Fruit fly (Drosophila melanogaster) whole organism, embryonic: Measurements from ENCODE around the gene lbl.

Source experiments
- Atf6 ChIP-seq: fragments of 200-800 bp; sonication (Bioruptor generic); IDR thresholded peaks from 2 replicates; pipeline ENCODE4 v1.3.6; 2022; ENCODE audit warnings: missing biosample characterization, missing genetic modification characterization
- Bteb2 ChIP-seq: fragments of 200-800 bp; sonication (Bioruptor generic); optimal IDR thresholded peaks from 2 replicates; lab custom pipeline; 2016; ENCODE audit warnings: missing biosample characterization, missing genetic modification characterization
- CG11723 ChIP-seq: fragments of 200-800 bp; sonication (Bioruptor generic); optimal IDR thresholded peaks from 2 replicates; lab custom pipeline; 2017; ENCODE audit warnings: missing biosample characterization, mild to moderate bottlenecking, missing genetic modification characterization
- CG13296 ChIP-seq: fragments of 200-800 bp; sonication (Bioruptor generic); optimal IDR thresholded peaks from 3 replicates; lab custom pipeline; 2018; ENCODE audit warnings: missing biosample characterization, mild to moderate bottlenecking, missing genetic modification characterization
- CG13775 ChIP-seq: fragments of 200-800 bp; sonication (Bioruptor generic); optimal IDR thresholded peaks from 3 replicates; lab custom pipeline; 2017; ENCODE audit warnings: missing biosample characterization, mild to moderate bottlenecking, missing genetic modification characterization
- CG14667 ChIP-seq: fragments of 200-800 bp; sonication (Bioruptor generic); IDR thresholded peaks from 2 replicates; pipeline ENCODE4 v1.3.6; 2022; ENCODE audit warnings: missing biosample characterization, missing genetic modification characterization
- CG15011 ChIP-seq: fragments of 200-800 bp; sonication (Bioruptor generic); optimal IDR thresholded peaks from 3 replicates; lab custom pipeline; 2018; ENCODE audit warnings: missing biosample characterization, mild to moderate bottlenecking, missing genetic modification characterization
- CG1647 ChIP-seq: fragments of 200-800 bp; sonication (Bioruptor generic); optimal IDR thresholded peaks from 3 replicates; lab custom pipeline; 2016; ENCODE audit warnings: missing biosample characterization, missing genetic modification characterization
- CG16779 ChIP-seq: fragments of 200-800 bp; sonication (Bioruptor generic); IDR thresholded peaks from 2 replicates; pipeline ENCODE4 v1.3.6; 2022; ENCODE audit warnings: missing biosample characterization, missing genetic modification characterization
- CG17802 ChIP-seq: fragments of 200-800 bp; sonication (Bioruptor generic); optimal IDR thresholded peaks from 2 replicates; lab custom pipeline; 2018; ENCODE audit warnings: missing biosample characterization, mild to moderate bottlenecking, missing genetic modification characterization, moderate library complexity
- CG18262 ChIP-seq: fragments of 200-800 bp; optimal IDR thresholded peaks from 3 replicates; lab custom pipeline; 2019; ENCODE audit warnings: missing biosample characterization, mild to moderate bottlenecking, missing genetic modification characterization, moderate library complexity
- CG4707 ChIP-seq: fragments of 200-800 bp; sonication (Bioruptor generic); optimal IDR thresholded peaks from 2 replicates; lab custom pipeline; 2018; ENCODE audit warnings: missing biosample characterization, mild to moderate bottlenecking, missing genetic modification characterization, moderate library complexity
- CG6272 ChIP-seq: fragments of 200-800 bp; sonication (Bioruptor generic); IDR thresholded peaks from 2 replicates; pipeline ENCODE4 v1.3.6; 2022; ENCODE audit warnings: missing biosample characterization, missing genetic modification characterization
- CG6689 ChIP-seq: fragments of 200-800 bp; sonication (Bioruptor generic); IDR thresholded peaks from 2 replicates; pipeline ENCODE4 v1.3.6; 2022; ENCODE audit warnings: missing biosample characterization, missing genetic modification characterization
- CG9215 ChIP-seq: fragments of 200-800 bp; sonication (Bioruptor generic); IDR thresholded peaks from 2 replicates; pipeline ENCODE4 v1.3.6; 2022; ENCODE audit warnings: missing biosample characterization, missing genetic modification characterization
- CG9437 ChIP-seq: fragments of 200-800 bp; sonication (Bioruptor generic); optimal IDR thresholded peaks from 2 replicates; lab custom pipeline; 2018; ENCODE audit warnings: missing biosample characterization, mild to moderate bottlenecking, missing genetic modification characterization
- CkIIα-i1 ChIP-seq: fragments of 200-800 bp; sonication (Bioruptor generic); IDR thresholded peaks from 2 replicates; pipeline ENCODE4 v1.3.6; 2022; ENCODE audit warnings: missing biosample characterization, missing genetic modification characterization
- Dbx ChIP-seq: fragments of 200-800 bp; sonication (Bioruptor generic); IDR thresholded peaks from 3 replicates; pipeline ENCODE4 v1.3.6; 2022; ENCODE audit warnings: missing biosample characterization, missing genetic modification characterization
- E2f2 ChIP-seq: fragments of 200-800 bp; sonication (Bioruptor generic); IDR thresholded peaks from 2 replicates; pipeline ENCODE4 v1.3.6; 2022; ENCODE audit warnings: missing biosample characterization, missing genetic modification characterization
- Gsc ChIP-seq: fragments of 200-800 bp; sonication (Bioruptor generic); IDR thresholded peaks from 2 replicates; pipeline ENCODE4 v1.3.6; 2022; ENCODE audit warnings: missing biosample characterization, missing genetic modification characterization
- HLH4C ChIP-seq: fragments of 200-800 bp; sonication (Bioruptor generic); IDR thresholded peaks from 3 replicates; pipeline ENCODE4 v1.3.6; 2022; ENCODE audit warnings: missing biosample characterization, missing genetic modification characterization; ENCODE audit not compliant: partially characterized antibody
- HLH54F ChIP-seq: fragments of 200-800 bp; sonication (Bioruptor generic); optimal IDR thresholded peaks from 3 replicates; lab custom pipeline; 2016; ENCODE audit warnings: missing biosample characterization, missing genetic modification characterization
- MESR4 ChIP-seq: fragments of 200-800 bp; sonication (Bioruptor generic); optimal IDR thresholded peaks from 2 replicates; lab custom pipeline; 2018; ENCODE audit warnings: missing biosample characterization, mild to moderate bottlenecking, missing genetic modification characterization, moderate library complexity
- Med ChIP-seq: fragments of 200-800 bp; sonication (Bioruptor generic); peaks from one replicate; lab custom pipeline; 2016; ENCODE audit warnings: missing biosample characterization, missing genetic modification characterization, mild to moderate bottlenecking, inconsistent platforms, moderate library complexity
- Spps ChIP-seq: fragments of 200-800 bp; sonication (Bioruptor generic); optimal IDR thresholded peaks from 2 replicates; lab custom pipeline; 2018; ENCODE audit warnings: missing biosample characterization, mild to moderate bottlenecking, missing genetic modification characterization
- Vsx1 ChIP-seq: fragments of 200-800 bp; sonication (Bioruptor generic); optimal IDR thresholded peaks from 2 replicates; lab custom pipeline; 2017; ENCODE audit warnings: missing biosample characterization, mild to moderate bottlenecking, missing genetic modification characterization, missing genetic modification reagents
- ase ChIP-seq: fragments of 200-800 bp; sonication (Bioruptor generic); IDR thresholded peaks from 3 replicates; pipeline ENCODE4 v1.3.6; 2022; ENCODE audit warnings: missing biosample characterization, missing genetic modification characterization
- az2 ChIP-seq: fragments of 200-800 bp; sonication (Bioruptor generic); optimal IDR thresholded peaks from 3 replicates; lab custom pipeline; 2016; ENCODE audit warnings: missing biosample characterization, missing genetic modification characterization
- bcd ChIP-seq: fragments of 200-800 bp; sonication (Bioruptor generic); optimal IDR thresholded peaks from 2 replicates; lab custom pipeline; 2017; ENCODE audit warnings: missing biosample characterization, mild to moderate bottlenecking, missing genetic modification characterization
- chif ChIP-seq, 2 experiments: fragments of 200-800 bp; sonication (Bioruptor generic); optimal IDR thresholded peaks; 3 replicates each; lab custom pipeline; 2016; ENCODE audit warnings: missing biosample characterization in 2 of 2, missing genetic modification characterization in 2 of 2
- crol ChIP-seq: fragments of 200-800 bp; sonication (Bioruptor generic); IDR thresholded peaks from 2 replicates; pipeline ENCODE4 v1.3.6; 2022; ENCODE audit warnings: missing biosample characterization, missing genetic modification characterization
- da ChIP-seq: fragments of 200-800 bp; sonication (Bioruptor generic); optimal IDR thresholded peaks from 2 replicates; lab custom pipeline; 2016; ENCODE audit warnings: missing biosample characterization, missing genetic modification characterization
- danr ChIP-seq: fragments of 200-800 bp; sonication (Bioruptor generic); IDR thresholded peaks from 2 replicates; pipeline ENCODE4 v1.3.6; 2022; ENCODE audit warnings: missing biosample characterization, missing genetic modification characterization
- dm ChIP-seq: fragments of 200-800 bp; sonication (Bioruptor generic); optimal IDR thresholded peaks from 3 replicates; lab custom pipeline; 2016; ENCODE audit warnings: missing biosample characterization, missing genetic modification characterization
- dmrt99B ChIP-seq: fragments of 200-800 bp; sonication (Bioruptor generic); optimal IDR thresholded peaks from 2 replicates; lab custom pipeline; 2018; ENCODE audit warnings: missing biosample characterization, mild to moderate bottlenecking, missing genetic modification characterization, moderate library complexity
- ewg ChIP-seq: fragments of 200-800 bp; sonication (Bioruptor generic); optimal IDR thresholded peaks from 3 replicates; lab custom pipeline; 2017; ENCODE audit warnings: mild to moderate bottlenecking, missing biosample characterization, missing genetic modification reagents, missing genetic modification characterization
- fd64A ChIP-seq: fragments of 200-800 bp; sonication (Bioruptor generic); optimal IDR thresholded peaks from 3 replicates; lab custom pipeline; 2018; ENCODE audit warnings: missing biosample characterization, mild to moderate bottlenecking, missing genetic modification characterization
- fu2 ChIP-seq: fragments of 200-800 bp; sonication (Bioruptor generic); optimal IDR thresholded peaks from 2 replicates; lab custom pipeline; 2016; ENCODE audit warnings: missing biosample characterization, missing genetic modification characterization
- hth ChIP-seq: fragments of >200 bp; optimal IDR thresholded peaks from 2 replicates; lab custom pipeline; 2017; ENCODE audit warnings: inconsistent platforms
- inv ChIP-seq: fragments of 200-800 bp; sonication (Bioruptor generic); IDR thresholded peaks from 2 replicates; pipeline ENCODE4 v1.3.6; 2022; ENCODE audit warnings: missing biosample characterization, missing genetic modification characterization; ENCODE audit not compliant: partially characterized antibody
- knrl ChIP-seq: fragments of 200-800 bp; sonication (Bioruptor generic); IDR thresholded peaks from 3 replicates; pipeline ENCODE4 v1.3.6; 2022; ENCODE audit warnings: missing biosample characterization, missing genetic modification characterization; ENCODE audit not compliant: partially characterized antibody
- org-1 ChIP-seq: fragments of 200-800 bp; sonication (Bioruptor generic); optimal IDR thresholded peaks from 2 replicates; lab custom pipeline; 2017; ENCODE audit warnings: missing biosample characterization, missing genetic modification characterization
- pfk ChIP-seq: fragments of 200-800 bp; sonication (Bioruptor generic); optimal IDR thresholded peaks from 2 replicates; lab custom pipeline; 2018; ENCODE audit warnings: missing biosample characterization, mild to moderate bottlenecking, missing genetic modification characterization, moderate library complexity
- rib ChIP-seq: fragments of 200-800 bp; sonication (Bioruptor generic); IDR thresholded peaks from 2 replicates; pipeline ENCODE4 v1.3.6; 2022; ENCODE audit warnings: missing biosample characterization, missing genetic modification characterization
- sens ChIP-seq: fragments of 200-800 bp; sonication (Bioruptor generic); peaks from one replicate; lab custom pipeline; 2016; ENCODE audit warnings: missing biosample characterization, missing genetic modification characterization
- sqz ChIP-seq: fragments of 200-800 bp; sonication (Bioruptor generic); optimal IDR thresholded peaks from 3 replicates; lab custom pipeline; 2018; ENCODE audit warnings: missing biosample characterization, mild to moderate bottlenecking, missing genetic modification characterization
- stwl ChIP-seq: fragments of 200-800 bp; sonication (Bioruptor generic); optimal IDR thresholded peaks from 3 replicates; lab custom pipeline; 2018; ENCODE audit warnings: missing biosample characterization, mild to moderate bottlenecking, missing genetic modification characterization, moderate library complexity
- sug ChIP-seq: fragments of 200-800 bp; optimal IDR thresholded peaks from 2 replicates; lab custom pipeline; 2019; ENCODE audit warnings: missing biosample characterization, mild to moderate bottlenecking, missing genetic modification characterization, moderate library complexity
- tio ChIP-seq: fragments of 200-800 bp; sonication (Bioruptor generic); optimal IDR thresholded peaks from 2 replicates; lab custom pipeline; 2017; ENCODE audit warnings: missing biosample characterization, missing genetic modification characterization, inconsistent platforms
- trh ChIP-seq: fragments of 200-800 bp; sonication (Bioruptor generic); optimal IDR thresholded peaks from 2 replicates; lab custom pipeline; 2016; ENCODE audit warnings: missing biosample characterization, missing genetic modification characterization
- twi ChIP-seq: fragments of 200-800 bp; optimal IDR thresholded peaks from 2 replicates; lab custom pipeline; 2019; ENCODE audit warnings: missing biosample characterization, mild to moderate bottlenecking, missing genetic modification characterization, moderate library complexity

The lbl gene

dm6 chr3R:21419932-21420331 is 14.0 kb downstream of the lbl start (continued):
- no peak for TF ChIP-seq stwl
- TF ChIP-seq CG15011 (GFP tag; lab: Kevin White, UChicago), result peak; percentile 29
- no peak for TF ChIP-seq sug (tag; lab: Kevin White, UChicago)
- peak; percentile 71 for TF ChIP-seq dmrt99B (tag; lab: Kevin White, UChicago)
- TF ChIP-seq Med, result peak; percentile 3
- no peak for TF ChIP-seq CG4707 (GFP tag; lab: Kevin White, UChicago)
- TF ChIP-seq danr (GFP tag; lab: Robert Waterston, UW), result no peak
- no peak for TF ChIP-seq Atf6 (GFP tag; lab: Robert Waterston, UW)
- no peak for TF ChIP-seq CG17802 (tag; lab: Kevin White, UChicago)
- no peak for TF ChIP-seq ase (GFP tag; lab: Robert Waterston, UW)
- TF ChIP-seq CG9437, result no peak
- TF ChIP-seq dm (GFP tag; lab: Kevin White, UChicago), result no peak
- TF ChIP-seq chif (GFP tag; optimal IDR thresholded peaks at IDR 0.05; lab: Kevin White, UChicago), result no peak
- TF ChIP-seq rib (GFP tag; lab: Robert Waterston, UW), result no peak
- TF ChIP-seq bcd (GFP tag; lab: Kevin White, UChicago), result peak; percentile 50
- TF ChIP-seq Vsx1 (GFP tag; lab: Kevin White, UChicago), result peak; percentile 23
- TF ChIP-seq fu2, result no peak
- TF ChIP-seq trh (GFP tag; lab: Kevin White, UChicago), result no peak
- no peak for TF ChIP-seq knrl (GFP tag; lab: Robert Waterston, UW)
- TF ChIP-seq CkIIα-i1 (GFP tag; lab: Robert Waterston, UW), result no peak
- TF ChIP-seq CG13296, result peak; percentile 14
- no peak for TF ChIP-seq ewg (GFP tag; lab: Kevin White, UChicago)
- TF ChIP-seq inv, result no peak
- TF ChIP-seq CG18262, result peak; percentile 79
- TF ChIP-seq az2, result no peak
- no peak for TF ChIP-seq CG1647
- TF ChIP-seq da (GFP tag; lab: Kevin White, UChicago), result no peak
- no peak for TF ChIP-seq Dbx
- TF ChIP-seq CG6272 (GFP tag; lab: Robert Waterston, UW), result no peak
- peak; percentile 56 for TF ChIP-seq sens
- TF ChIP-seq CG16779, result no peak
- TF ChIP-seq tio, result no peak
- 0 out of 2 replicates have a peak, but pooled peaks have one; percentile 45 for TF ChIP-seq CG6689 (GFP tag; lab: Robert Waterston, UW)
- no peak for TF ChIP-seq Gsc
- no peak for TF ChIP-seq twi
- TF ChIP-seq Spps (tag; lab: Kevin White, UChicago), result no peak
- no peak for TF ChIP-seq fd64A (GFP tag; lab: Kevin White, UChicago)
- TF ChIP-seq E2f2 (GFP tag; lab: Robert Waterston, UW), result no peak
- peak; percentile 41 for TF ChIP-seq CG13775
- peak; percentile 16 for TF ChIP-seq org-1
- TF ChIP-seq HLH4C (GFP tag; lab: Robert Waterston, UW), result no peak
- TF ChIP-seq crol (GFP tag; lab: Robert Waterston, UW), result no peak
- no peak for TF ChIP-seq Bteb2
- TF ChIP-seq pfk (GFP tag; lab: Kevin White, UChicago), result no peak
- 0 out of 2 replicates have a peak, but pooled peaks have one; percentile 31 for TF ChIP-seq CG14667 (GFP tag; lab: Robert Waterston, UW)
- TF ChIP-seq CG9215 (GFP tag; lab: Robert Waterston, UW), result peak; percentile 57; the same call in 1 of the 2 replicates
- TF ChIP-seq sqz, result no peak
- no peak for TF ChIP-seq hth (lab: Kevin White, UChicago)
- no peak for TF ChIP-seq MESR4 (GFP tag; lab: Kevin White, UChicago)
- no peak for TF ChIP-seq HLH54F (GFP tag; lab: Kevin White, UChicago)
- no peak for TF ChIP-seq CG11723 (GFP tag; lab: Kevin White, UChicago)
